Fruit fly (Drosophila melanogaster): ENCODE data around the gene Vps15.

The Vps15 gene

DNA sequence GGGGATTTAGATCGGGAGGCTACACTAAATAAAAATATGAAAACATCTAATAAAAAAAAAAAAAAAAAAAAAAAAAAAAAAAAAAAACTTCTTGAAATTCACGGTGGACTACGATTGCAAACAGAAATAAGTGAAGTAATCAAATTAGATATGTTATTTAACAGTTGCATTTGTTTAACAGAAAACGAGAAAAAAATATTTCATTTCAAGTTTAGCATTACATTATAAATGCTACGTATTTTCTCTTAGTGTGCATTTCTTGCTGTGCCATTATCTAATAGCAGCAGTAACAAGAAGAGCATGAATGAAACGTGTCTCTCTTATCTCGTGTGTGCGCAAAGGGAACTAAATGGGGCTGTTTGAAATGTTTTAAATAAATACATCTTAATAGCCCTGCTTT lies 20.9 kb downstream of the Vps15 start (continued):
- TF ChIP-seq ATbp (GFP tag; optimal IDR thresholded peaks at IDR 0.05), result peak; percentile 69
- TF ChIP-seq exex (tag; optimal IDR thresholded peaks at IDR 0.05), result no peak
- no peak for TF ChIP-seq Myb (GFP tag; optimal IDR thresholded peaks at IDR 0.05)
- TF ChIP-seq sens-2 (GFP tag; IDR thresholded peaks at IDR 0.05), result no peak
- peak; percentile 57 for TF ChIP-seq Hmr (GFP tag; optimal IDR thresholded peaks at IDR 0.05)
- TF ChIP-seq Doc2 (GFP tag; IDR thresholded peaks at IDR 0.05), result no peak
- TF ChIP-seq CG10959 (GFP tag; IDR thresholded peaks at IDR 0.05), result no peak
- TF ChIP-seq CrebB (tag; optimal IDR thresholded peaks at IDR 0.05), result no peak
- TF ChIP-seq fd102C (GFP tag; optimal IDR thresholded peaks at IDR 0.05), result no peak
- no peak for TF ChIP-seq sna (GFP tag; IDR thresholded peaks at IDR 0.05; ENCODE audit: partially characterized antibody)
- TF ChIP-seq ab (GFP tag; optimal IDR thresholded peaks at IDR 0.05), result no peak
- TF ChIP-seq CG12219 (GFP tag; optimal IDR thresholded peaks at IDR 0.05), result no peak
- TF ChIP-seq Asciz (GFP tag; optimal IDR thresholded peaks at IDR 0.05), result peak; percentile 73
- no peak for TF ChIP-seq HLHmδ (GFP tag; optimal IDR thresholded peaks at IDR 0.05)
- peak; percentile 64 for TF ChIP-seq CG7556 (GFP tag; optimal IDR thresholded peaks at IDR 0.05)
- peak; percentile 70 for TF ChIP-seq CG1602 (GFP tag; optimal IDR thresholded peaks at IDR 0.05)
- TF ChIP-seq CG2202 (tag; optimal IDR thresholded peaks at IDR 0.05), result no peak
- no peak for TF ChIP-seq NC2α (GFP tag; optimal IDR thresholded peaks at IDR 0.05)
- TF ChIP-seq sim (GFP tag; IDR thresholded peaks at IDR 0.05), result peak; percentile 74
- no peak for TF ChIP-seq NFAT (GFP tag; IDR thresholded peaks at IDR 0.05)
- no peak for TF ChIP-seq CG4282 (GFP tag; optimal IDR thresholded peaks at IDR 0.05)
- no peak for TF ChIP-seq peb (GFP tag; IDR thresholded peaks at IDR 0.05)
- TF ChIP-seq CG12236 (GFP tag; optimal IDR thresholded peaks at IDR 0.05), result peak; percentile 31
- peak; percentile 46 for TF ChIP-seq Nf-YB (GFP tag; optimal IDR thresholded peaks at IDR 0.05)
- TF ChIP-seq CG13296 (GFP tag; optimal IDR thresholded peaks at IDR 0.05), result peak; percentile 58
- peak; percentile 67 for TF ChIP-seq Med (GFP tag)
- TF ChIP-seq crp (GFP tag; optimal IDR thresholded peaks at IDR 0.05), result no peak
- peak; percentile 49 for TF ChIP-seq zen (tag; optimal IDR thresholded peaks at IDR 0.05)
- TF ChIP-seq CG12299 (tag; optimal IDR thresholded peaks at IDR 0.05), result no peak
- no peak for TF ChIP-seq Nf-YA (GFP tag; IDR thresholded peaks at IDR 0.05)
- TF ChIP-seq CG3847 (GFP tag; IDR thresholded peaks at IDR 0.05), result 0 out of 2 replicates have a peak, but pooled peaks have one; percentile 24
- no peak for TF ChIP-seq CG1529 (GFP tag; optimal IDR thresholded peaks at IDR 0.05)
- TF ChIP-seq CG8089 (GFP tag; optimal IDR thresholded peaks at IDR 0.05), result peak; percentile 39
- no peak for TF ChIP-seq hb (GFP tag; IDR thresholded peaks at IDR 0.05; ENCODE audit: partially characterized antibody)
- peak; percentile 75 for TF ChIP-seq CG4820 (GFP tag; optimal IDR thresholded peaks at IDR 0.05)
- TF ChIP-seq eyg (GFP tag; optimal IDR thresholded peaks at IDR 0.05), result no peak
- peak; percentile 14 for TF ChIP-seq CG15696 (tag; optimal IDR thresholded peaks at IDR 0.05)
- no peak for TF ChIP-seq CG10543 (GFP tag; optimal IDR thresholded peaks at IDR 0.05)
- no peak for TF ChIP-seq corto (GFP tag; optimal IDR thresholded peaks at IDR 0.05)
- no peak for TF ChIP-seq CG1647 (GFP tag; optimal IDR thresholded peaks at IDR 0.05)
- TF ChIP-seq bbx (GFP tag; IDR thresholded peaks at IDR 0.05; ENCODE audit: partially characterized antibody), result no peak
- TF ChIP-seq shn (GFP tag; optimal IDR thresholded peaks at IDR 0.05), result peak; percentile 39
- TF ChIP-seq Oaz (GFP tag; IDR thresholded peaks at IDR 0.05), result no peak
- peak; percentile 50; the same call in 2 of the 3 replicates for TF ChIP-seq croc (GFP tag; conservative IDR thresholded peaks at IDR 0.05)
- peak; percentile 65 for TF ChIP-seq CG3281 (GFP tag; optimal IDR thresholded peaks at IDR 0.05)
- peak; percentile 44 for TF ChIP-seq bab2 (GFP tag; optimal IDR thresholded peaks at IDR 0.05)
- TF ChIP-seq CG32772 (GFP tag; IDR thresholded peaks at IDR 0.05), result peak; percentile 64
- TF ChIP-seq gce (GFP tag; IDR thresholded peaks at IDR 0.05), result no peak
- peak; percentile 54 for TF ChIP-seq CG12391 (tag; optimal IDR thresholded peaks at IDR 0.05)
- TF ChIP-seq CG7928 (GFP tag; optimal IDR thresholded peaks at IDR 0.05), result no peak
- no peak for TF ChIP-seq yki (optimal IDR thresholded peaks at IDR 0.05)
- TF ChIP-seq CG9609 (GFP tag; optimal IDR thresholded peaks at IDR 0.05), result peak; percentile 60

Measured in whole organism, embryonic.